Worm (Caenorhabditis elegans) whole organism, mixed stage, embryonic: ENCODE results near the gene nhr-120.

Source experiments
- M03D4.4 ChIP-seq: sonication (generic microtip); optimal IDR thresholded peaks from 2 replicates; lab custom pipeline; 2017; ENCODE audit warnings: mild to moderate bottlenecking, missing genetic modification characterization, missing compliant biosample characterization
- bed-3 ChIP-seq: fragments of 200-800 bp; sonication (Bioruptor generic); optimal IDR thresholded peaks from 3 replicates; lab custom pipeline; 2018; ENCODE audit warnings: mild to moderate bottlenecking, missing genetic modification characterization, moderate library complexity, missing compliant biosample characterization
- ceh-43 ChIP-seq: fragments of 200-800 bp; sonication (Bioruptor generic); optimal IDR thresholded peaks from 2 replicates; lab custom pipeline; 2018; ENCODE audit warnings: mild to moderate bottlenecking, missing genetic modification characterization, moderate library complexity, missing compliant biosample characterization
- ces-1 ChIP-seq: fragments of 150-350 bp; optimal IDR thresholded peaks from 2 replicates; lab custom pipeline; 2014; ENCODE audit warnings: missing biosample characterization, missing genetic modification reagents, missing genetic modification characterization
- drap-1 ChIP-seq: fragments of 200-800 bp; sonication (Bioruptor generic); optimal IDR thresholded peaks from 3 replicates; lab custom pipeline; 2018; ENCODE audit warnings: mild to moderate bottlenecking, missing genetic modification characterization, missing compliant biosample characterization
- elt-1 ChIP-seq: sonication (generic microtip); optimal IDR thresholded peaks from 2 replicates; lab custom pipeline; 2017; ENCODE audit warnings: missing genetic modification characterization, mild to moderate bottlenecking, missing compliant biosample characterization, antibody characterized with exemption, moderate library complexity, borderline replicate concordance; ENCODE audit not compliant: insufficient read depth
- elt-3 ChIP-seq: fragments of 150-350 bp; optimal IDR thresholded peaks from 2 replicates; lab custom pipeline; 2014; ENCODE audit warnings: missing biosample characterization, missing genetic modification characterization
- flh-1 ChIP-seq: fragments of 200-800 bp; sonication (Bioruptor generic); optimal IDR thresholded peaks from 2 replicates; lab custom pipeline; 2018; ENCODE audit warnings: mild to moderate bottlenecking, missing genetic modification characterization, moderate library complexity, missing compliant biosample characterization
- ham-2 ChIP-seq: fragments of 200-800 bp; sonication (Bioruptor generic); optimal IDR thresholded peaks from 2 replicates; lab custom pipeline; 2018; ENCODE audit warnings: mild to moderate bottlenecking, missing genetic modification characterization, missing compliant biosample characterization
- hlh-1 ChIP-seq: fragments of 150-350 bp; optimal IDR thresholded peaks from 2 replicates; lab custom pipeline; 2014; ENCODE audit warnings: missing biosample characterization, missing genetic modification reagents, missing genetic modification characterization
- lin-13 ChIP-seq: fragments of 150-350 bp; optimal IDR thresholded peaks from 2 replicates; lab custom pipeline; 2014; ENCODE audit warnings: missing biosample characterization, missing genetic modification characterization
- lin-32 ChIP-seq: fragments of 200-800 bp; sonication (Bioruptor generic); optimal IDR thresholded peaks from 2 replicates; lab custom pipeline; 2018; ENCODE audit warnings: mild to moderate bottlenecking, missing genetic modification characterization, missing compliant biosample characterization
- lsy-2 ChIP-seq: fragments of 150-350 bp; optimal IDR thresholded peaks from 2 replicates; lab custom pipeline; 2014; ENCODE audit warnings: missing biosample characterization, missing genetic modification characterization
- mab-5 ChIP-seq: fragments of 150-350 bp; optimal IDR thresholded peaks from 2 replicates; lab custom pipeline; 2014; ENCODE audit warnings: missing biosample characterization, missing genetic modification characterization
- mep-1 ChIP-seq: fragments of 150-350 bp; optimal IDR thresholded peaks from 2 replicates; lab custom pipeline; 2017; ENCODE audit warnings: missing biosample characterization, missing genetic modification reagents, missing genetic modification characterization, inconsistent platforms
- mls-2 ChIP-seq: sonication (generic microtip); optimal IDR thresholded peaks from 2 replicates; lab custom pipeline; 2016; ENCODE audit warnings: mild to moderate bottlenecking, missing genetic modification characterization, moderate library complexity, missing compliant biosample characterization
- nhr-12 ChIP-seq: fragments of 150-350 bp; optimal IDR thresholded peaks from 2 replicates; lab custom pipeline; 2014; ENCODE audit warnings: missing biosample characterization, missing genetic modification characterization
- nhr-2 ChIP-seq: fragments of 150-350 bp; optimal IDR thresholded peaks from 2 replicates; lab custom pipeline; 2014; ENCODE audit warnings: missing biosample characterization, missing genetic modification characterization
- nhr-237 ChIP-seq: fragments of 150-350 bp; optimal IDR thresholded peaks from 2 replicates; lab custom pipeline; 2014; ENCODE audit warnings: missing biosample characterization, missing genetic modification characterization
- nhr-28 ChIP-seq: fragments of 150-350 bp; optimal IDR thresholded peaks from 2 replicates; lab custom pipeline; 2014; ENCODE audit warnings: missing biosample characterization, missing genetic modification characterization
- nhr-76 ChIP-seq: sonication (generic microtip); optimal IDR thresholded peaks from 2 replicates; lab custom pipeline; 2017; ENCODE audit warnings: missing biosample characterization, missing genetic modification characterization
- pha-4 ChIP-seq: fragments of 150-350 bp; optimal IDR thresholded peaks from 2 replicates; lab custom pipeline; 2018; ENCODE audit warnings: missing biosample characterization, missing genetic modification reagents, missing genetic modification characterization
- snpc-4 ChIP-seq: fragments of 150-350 bp; optimal IDR thresholded peaks from 2 replicates; lab custom pipeline; 2014; ENCODE audit warnings: missing biosample characterization, missing genetic modification characterization
- sptf-1 ChIP-seq: sonication (generic microtip); optimal IDR thresholded peaks from 2 replicates; lab custom pipeline; 2017; ENCODE audit warnings: mild to moderate bottlenecking, missing genetic modification characterization, moderate library complexity, missing compliant biosample characterization
- tbx-8 ChIP-seq: fragments of 200-800 bp; sonication (Bioruptor generic); optimal IDR thresholded peaks from 2 replicates; lab custom pipeline; 2018; ENCODE audit warnings: mild to moderate bottlenecking, missing genetic modification characterization, moderate library complexity, missing compliant biosample characterization
- unc-120 ChIP-seq: sonication (generic microtip); optimal IDR thresholded peaks from 2 replicates; lab custom pipeline; 2017; ENCODE audit warnings: missing genetic modification characterization, missing compliant biosample characterization; ENCODE audit not compliant: poor library complexity, severe bottlenecking
- unc-39 ChIP-seq: fragments of 150-350 bp; optimal IDR thresholded peaks from 2 replicates; lab custom pipeline; 2014; ENCODE audit warnings: missing biosample characterization, missing genetic modification characterization
- unc-62 ChIP-seq: fragments of 150-350 bp; optimal IDR thresholded peaks from 2 replicates; lab custom pipeline; 2014; ENCODE audit warnings: missing biosample characterization, missing genetic modification reagents, missing genetic modification characterization
- zip-8 ChIP-seq: fragments of 150-350 bp; optimal IDR thresholded peaks from 2 replicates; lab custom pipeline; 2014; ENCODE audit warnings: missing biosample characterization, missing genetic modification characterization
- ztf-11 ChIP-seq: fragments of 150-350 bp; optimal IDR thresholded peaks from 2 replicates; lab custom pipeline; 2014; ENCODE audit warnings: missing biosample characterization, missing genetic modification characterization

The nhr-120 gene

ce11 chrX:6667468-6667867 lies 27.0 kb upstream of the nhr-120 start:
- TF ChIP-seq lin-13 (tag; lab: Kevin White, UChicago): no peak

- TF ChIP-seq elt-1: peak; percentile 51
- TF ChIP-seq ham-2 (GFP tag; lab: Kevin White, UChicago): no peak
- no peak for TF ChIP-seq mep-1 (tag; lab: Kevin White, UChicago)
- no peak for TF ChIP-seq bed-3 (GFP tag; lab: Kevin White, UChicago)
Observed at ce11 chrX:6665129-6665858, 24.9 kb upstream of the nhr-120 start.

- no peak for TF ChIP-seq unc-39 (tag; lab: Kevin White, UChicago)
- no peak for TF ChIP-seq ham-2 (GFP tag; lab: Kevin White, UChicago)
- no peak for TF ChIP-seq lsy-2
- no peak for TF ChIP-seq nhr-12 (tag; lab: Kevin White, UChicago)
- no peak for TF ChIP-seq mep-1 (tag; lab: Kevin White, UChicago)
Observed at ce11 chrX:6663780-6664437, 23.5 kb upstream of the nhr-120 start.

ce11 chrX:6662267-6662666 lies 21.8 kb upstream of the nhr-120 start:
- TF ChIP-seq ztf-11 (tag; lab: Kevin White, UChicago): no peak
- no peak for TF ChIP-seq ham-2 (GFP tag; lab: Kevin White, UChicago)
- TF ChIP-seq nhr-28: no peak
- no peak for TF ChIP-seq hlh-1 (tag; lab: Kevin White, UChicago)
- no peak for TF ChIP-seq lin-13 (tag; lab: Kevin White, UChicago)
- TF ChIP-seq ces-1 (GFP tag; lab: Kevin White, UChicago): no peak
- TF ChIP-seq sptf-1 (tag; lab: Kevin White, UChicago): no peak
- TF ChIP-seq nhr-76 (tag; lab: Kevin White, UChicago): no peak
- no peak for TF ChIP-seq nhr-2 (tag; lab: Kevin White, UChicago)
- no peak for TF ChIP-seq unc-62 (GFP tag; lab: Kevin White, UChicago)
- TF ChIP-seq flh-1 (GFP tag; lab: Kevin White, UChicago): no peak
- TF ChIP-seq mls-2 (tag; lab: Kevin White, UChicago): no peak
- TF ChIP-seq elt-3 (tag; lab: Kevin White, UChicago): no peak
- TF ChIP-seq pha-4: no peak
- no peak for TF ChIP-seq mab-5
- no peak for TF ChIP-seq ceh-43 (GFP tag; lab: Kevin White, UChicago)
- TF ChIP-seq unc-39 (tag; lab: Kevin White, UChicago): no peak
- TF ChIP-seq nhr-237 (tag; lab: Kevin White, UChicago): no peak

- TF ChIP-seq snpc-4 (tag; lab: Kevin White, UChicago) (no peak), unc-39 (tag; lab: Kevin White, UChicago) (no peak), hlh-1 (tag; lab: Kevin White, UChicago) (no peak), nhr-237 (tag; lab: Kevin White, UChicago) (no peak), unc-62 (GFP tag; lab: Kevin White, UChicago) (no peak), zip-8 (no peak), pha-4 (no peak), nhr-2 (tag; lab: Kevin White, UChicago) (no peak), ztf-11 (tag; lab: Kevin White, UChicago) (no peak), drap-1 (GFP tag; lab: Kevin White, UChicago) (no peak), lin-32 (GFP tag; lab: Kevin White, UChicago) (no peak), unc-120 (tag; lab: Kevin White, UChicago) (no peak), lsy-2 (no peak), elt-3 (tag; lab: Kevin White, UChicago) (no peak), tbx-8 (GFP tag; lab: Kevin White, UChicago) (no peak), ham-2 (GFP tag; lab: Kevin White, UChicago) (no peak), M03D4.4 (no peak), elt-1 (no peak)
Observed at ce11 chrX:6656770-6657169, 16.4 kb upstream of the nhr-120 start.
